Fruit fly (Drosophila melanogaster): ENCODE measurements around the gene CG44362.

Gene CG44362

DNA sequence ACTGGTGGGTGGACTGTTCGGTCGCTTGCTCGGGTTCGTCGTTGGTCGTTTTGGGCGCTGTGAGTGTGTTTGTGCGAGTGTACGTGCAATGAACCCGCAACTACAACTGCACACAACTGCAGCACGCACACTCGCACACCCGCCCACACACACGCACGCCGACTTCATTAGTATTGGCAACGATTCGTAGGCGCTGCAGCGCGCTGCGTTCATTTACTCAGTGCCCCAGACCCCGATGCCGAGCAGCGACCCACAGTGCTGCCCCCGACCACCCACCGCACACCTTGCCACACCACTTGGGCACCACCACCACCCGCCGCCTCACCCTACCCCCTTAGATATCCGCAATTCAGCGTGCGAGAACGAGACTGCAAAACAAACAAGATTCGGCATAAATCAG, 30.9 kb upstream of the CG44362 start:
- TF ChIP-seq CG8301 (tag; optimal IDR thresholded peaks at IDR 0.05) (peak; percentile 15), gl (tag; optimal IDR thresholded peaks at IDR 0.05) (peak; percentile 67), Pif1A (GFP tag; optimal IDR thresholded peaks at IDR 0.05) (no peak), fd96Ca (GFP tag; IDR thresholded peaks at IDR 0.05) (peak; percentile 85), CG12605 (GFP tag; IDR thresholded peaks at IDR 0.05) (peak; percentile 77), Pif1B (GFP tag; optimal IDR thresholded peaks at IDR 0.05) (peak; percentile 4), D1 (tag; optimal IDR thresholded peaks at IDR 0.05) (no peak), CG9948 (tag; optimal IDR thresholded peaks at IDR 0.05) (no peak), CG13204 (GFP tag; optimal IDR thresholded peaks at IDR 0.05) (peak; percentile 90), CG32121 (GFP tag; IDR thresholded peaks at IDR 0.05) (peak; percentile 88), EcR (GFP tag; optimal IDR thresholded peaks at IDR 0.05) (peak; percentile 97), Ets98B (GFP tag; IDR thresholded peaks at IDR 0.05) (peak; percentile 80), CG4496 (GFP tag; IDR thresholded peaks at IDR 0.05) (peak; percentile 90)

DNA sequence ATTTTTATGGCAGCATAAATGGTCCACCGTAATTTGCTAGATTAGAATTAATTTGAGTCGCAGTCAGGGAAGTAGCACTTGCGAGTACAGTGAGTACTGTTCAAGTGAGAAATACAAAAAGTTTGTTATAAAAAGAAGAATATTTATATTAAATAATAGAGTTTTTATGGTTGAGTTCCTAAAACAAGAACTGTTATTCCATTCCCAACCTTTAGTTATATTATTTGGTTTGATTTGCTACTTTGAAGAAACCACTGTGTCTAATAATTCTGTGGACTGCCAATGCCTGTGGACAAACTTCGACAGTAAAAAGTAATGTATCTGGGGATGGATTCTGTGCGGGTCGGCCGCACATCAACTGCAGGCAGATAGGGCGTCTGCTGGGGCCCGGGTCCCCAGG, 29.5 kb upstream of the CG44362 start:
- TF ChIP-seq rn (GFP tag; IDR thresholded peaks at IDR 0.05) (no peak), fd96Ca (GFP tag; IDR thresholded peaks at IDR 0.05) (no peak), CG17806 (tag; optimal IDR thresholded peaks at IDR 0.05) (no peak), Pif1B (GFP tag; optimal IDR thresholded peaks at IDR 0.05) (no peak), Pif1A (GFP tag; optimal IDR thresholded peaks at IDR 0.05) (no peak), Ets98B (GFP tag; IDR thresholded peaks at IDR 0.05) (no peak), CG8301 (tag; optimal IDR thresholded peaks at IDR 0.05) (no peak), Snoo (tag; optimal IDR thresholded peaks at IDR 0.05) (no peak), CG15710 (tag; optimal IDR thresholded peaks at IDR 0.05) (no peak), CG4496 (GFP tag; IDR thresholded peaks at IDR 0.05) (peak; percentile 46; the same call in 2 of the 3 replicates), CG34367 (tag; optimal IDR thresholded peaks at IDR 0.05) (no peak), D1 (tag; optimal IDR thresholded peaks at IDR 0.05) (no peak), CG32121 (GFP tag; IDR thresholded peaks at IDR 0.05) (peak; percentile 13), CG10348 (GFP tag; IDR thresholded peaks at IDR 0.05) (no peak), CG9948 (tag; optimal IDR thresholded peaks at IDR 0.05) (peak; percentile 1), gl (tag; optimal IDR thresholded peaks at IDR 0.05) (no peak), EcR (GFP tag; optimal IDR thresholded peaks at IDR 0.05) (no peak), CG14655 (GFP tag; optimal IDR thresholded peaks at IDR 0.05) (peak; percentile 37), CG13204 (GFP tag; optimal IDR thresholded peaks at IDR 0.05) (no peak), CG8159 (tag; optimal IDR thresholded peaks at IDR 0.05) (peak; percentile 16), CG12605 (GFP tag; IDR thresholded peaks at IDR 0.05) (no peak)

- TF ChIP-seq CG32121 (GFP tag; IDR thresholded peaks at IDR 0.05) (peak; percentile 80), gl (tag; optimal IDR thresholded peaks at IDR 0.05) (peak; percentile 99), CG17806 (tag; optimal IDR thresholded peaks at IDR 0.05) (peak; percentile 61), D1 (tag; optimal IDR thresholded peaks at IDR 0.05) (peak; percentile 76), rn (GFP tag; IDR thresholded peaks at IDR 0.05) (peak; percentile 69; the same call in 1 of the 2 replicates), fd96Ca (GFP tag; IDR thresholded peaks at IDR 0.05) (peak; percentile 93), Ets98B (GFP tag; IDR thresholded peaks at IDR 0.05) (peak; percentile 91), CG34367 (tag; optimal IDR thresholded peaks at IDR 0.05) (peak; percentile 87), CG14655 (GFP tag; optimal IDR thresholded peaks at IDR 0.05) (peak; percentile 85), Pif1B (GFP tag; optimal IDR thresholded peaks at IDR 0.05) (peak; percentile 86), CG10348 (GFP tag; IDR thresholded peaks at IDR 0.05) (no peak), CG12605 (GFP tag; IDR thresholded peaks at IDR 0.05) (peak; percentile 97), CG4496 (GFP tag; IDR thresholded peaks at IDR 0.05) (peak; percentile 93), CG13204 (GFP tag; optimal IDR thresholded peaks at IDR 0.05) (peak; percentile 97), CG8159 (tag; optimal IDR thresholded peaks at IDR 0.05) (peak; percentile 89), EcR (GFP tag; optimal IDR thresholded peaks at IDR 0.05) (peak; percentile 71), CG8301 (tag; optimal IDR thresholded peaks at IDR 0.05) (peak; percentile 61), Snoo (tag; optimal IDR thresholded peaks at IDR 0.05) (peak; percentile 76), CG9948 (tag; optimal IDR thresholded peaks at IDR 0.05) (peak; percentile 82), CG15710 (tag; optimal IDR thresholded peaks at IDR 0.05) (peak; percentile 75), Pif1A (GFP tag; optimal IDR thresholded peaks at IDR 0.05) (peak; percentile 87)
These were observed 28.7 kb upstream of the CG44362 start for dm6 chr3L:11368319-11369299.

dm6 chr3L:11369778-11370684, 27.3 kb upstream of the CG44362 start:
- TF ChIP-seq CG17806 (tag; optimal IDR thresholded peaks at IDR 0.05), result peak; percentile 95
- peak; percentile 60; the same call in 2 of the 3 replicates for TF ChIP-seq fd96Ca (GFP tag; IDR thresholded peaks at IDR 0.05)
- TF ChIP-seq CG4496 (GFP tag; IDR thresholded peaks at IDR 0.05), result peak; percentile 83
- TF ChIP-seq D1 (tag; optimal IDR thresholded peaks at IDR 0.05), result peak; percentile 90
- peak; percentile 68 for TF ChIP-seq Snoo (tag; optimal IDR thresholded peaks at IDR 0.05)
- peak; percentile 23 for TF ChIP-seq CG13204 (GFP tag; optimal IDR thresholded peaks at IDR 0.05)
- peak; percentile 74 for TF ChIP-seq gl (tag; optimal IDR thresholded peaks at IDR 0.05)
- TF ChIP-seq rn (GFP tag; IDR thresholded peaks at IDR 0.05), result no peak
- peak; percentile 94 for TF ChIP-seq CG9948 (tag; optimal IDR thresholded peaks at IDR 0.05)
- TF ChIP-seq CG12605 (GFP tag; IDR thresholded peaks at IDR 0.05), result peak; percentile 83
- peak; percentile 88 for TF ChIP-seq Pif1A (GFP tag; optimal IDR thresholded peaks at IDR 0.05)
- peak; percentile 76 for TF ChIP-seq CG32121 (GFP tag; IDR thresholded peaks at IDR 0.05)
- TF ChIP-seq CG14655 (GFP tag; optimal IDR thresholded peaks at IDR 0.05), result peak; percentile 91
- TF ChIP-seq CG8301 (tag; optimal IDR thresholded peaks at IDR 0.05), result peak; percentile 91
- TF ChIP-seq CG34367 (tag; optimal IDR thresholded peaks at IDR 0.05), result peak; percentile 78
- TF ChIP-seq CG8159 (tag; optimal IDR thresholded peaks at IDR 0.05), result peak; percentile 96
- TF ChIP-seq EcR (GFP tag; optimal IDR thresholded peaks at IDR 0.05), result peak; percentile 59
- TF ChIP-seq Ets98B (GFP tag; IDR thresholded peaks at IDR 0.05), result peak; percentile 71
- no peak for TF ChIP-seq CG10348 (GFP tag; IDR thresholded peaks at IDR 0.05)
- peak; percentile 78 for TF ChIP-seq Pif1B (GFP tag; optimal IDR thresholded peaks at IDR 0.05)
- TF ChIP-seq CG15710 (tag; optimal IDR thresholded peaks at IDR 0.05), result peak; percentile 90
